Worm (Caenorhabditis elegans): ENCODE measurements around the gene tctn-1.

DNA sequence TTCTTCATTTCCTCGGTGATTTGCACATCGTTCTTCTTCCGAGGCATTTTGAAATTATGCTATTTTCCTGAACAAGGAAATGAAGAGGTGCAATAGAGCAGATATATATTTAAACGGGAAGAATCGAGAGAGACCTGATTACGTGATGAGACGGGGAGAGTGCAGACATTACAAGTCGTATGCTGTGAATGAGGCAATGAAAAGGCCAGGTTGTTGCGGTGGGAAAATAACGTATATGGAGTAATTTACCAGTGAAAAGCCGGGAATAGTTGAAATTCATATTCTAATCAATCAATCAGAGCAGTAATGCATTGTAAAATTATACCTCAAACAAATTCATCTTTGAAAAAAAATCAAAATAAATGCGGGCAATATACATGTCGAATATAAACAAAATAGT, 11.0 kb upstream of the tctn-1 start, which contains the start of gene Y17G9B.8:
- TF ChIP-seq nhr-237 (tag; optimal IDR thresholded peaks at IDR 0.05): no peak
- TF ChIP-seq ztf-4 (tag; optimal IDR thresholded peaks at IDR 0.05): no peak
- no peak for TF ChIP-seq fos-1 (tag; optimal IDR thresholded peaks at IDR 0.05)
- TF ChIP-seq mab-5 (tag; optimal IDR thresholded peaks at IDR 0.05): no peak
- TF ChIP-seq elt-3 (tag; optimal IDR thresholded peaks at IDR 0.05): no peak
- no peak for TF ChIP-seq unc-62 (GFP tag; optimal IDR thresholded peaks at IDR 0.05)
- no peak for TF ChIP-seq lin-13 (GFP tag; optimal IDR thresholded peaks at IDR 0.05)
- TF ChIP-seq nhr-77 (tag; optimal IDR thresholded peaks at IDR 0.05): no peak
- no peak for TF ChIP-seq nhr-11 (tag; optimal IDR thresholded peaks at IDR 0.05)
